Worm (Caenorhabditis elegans): ENCODE measurements around the gene C49F8.1.

Gene C49F8.1

ce11 chrX:13348417-13348816 lies 16.4 kb downstream of the C49F8.1 start:
- TF ChIP-seq pqm-1 (tag; optimal IDR thresholded peaks at IDR 0.05), result no peak
- no peak for TF ChIP-seq aly-2 (tag; optimal IDR thresholded peaks at IDR 0.05)
- TF ChIP-seq fkh-10 (GFP tag; optimal IDR thresholded peaks at IDR 0.05), result no peak
- no peak for TF ChIP-seq jun-1 (tag; optimal IDR thresholded peaks at IDR 0.05)
- no peak for TF ChIP-seq nhr-76 (tag; optimal IDR thresholded peaks at IDR 0.05)
- TF ChIP-seq ztf-4 (tag; optimal IDR thresholded peaks at IDR 0.05), result peak; percentile 7
- TF ChIP-seq fkh-4 (tag; optimal IDR thresholded peaks at IDR 0.05; ENCODE audit: borderline replicate concordance), result no peak
- TF ChIP-seq unc-62 (GFP tag; optimal IDR thresholded peaks at IDR 0.05), result no peak
- TF ChIP-seq swsn-7 (tag; optimal IDR thresholded peaks at IDR 0.05), result no peak
- TF ChIP-seq nhr-12 (tag; optimal IDR thresholded peaks at IDR 0.05), result no peak
- TF ChIP-seq Y116A8C.19 (tag; optimal IDR thresholded peaks at IDR 0.05; ENCODE audit: borderline replicate concordance), result no peak
- no peak for TF ChIP-seq nhr-28 (tag; optimal IDR thresholded peaks at IDR 0.05)
- TF ChIP-seq mep-1 (tag; optimal IDR thresholded peaks at IDR 0.05), result no peak
- no peak for TF ChIP-seq pag-3 (tag; optimal IDR thresholded peaks at IDR 0.05; ENCODE audit: borderline replicate concordance, insufficient read depth)
- TF ChIP-seq sptf-1 (tag; optimal IDR thresholded peaks at IDR 0.05), result no peak
- peak; percentile 97 for TF ChIP-seq nhr-19 (GFP tag; conservative IDR thresholded peaks at IDR 0.05)
- TF ChIP-seq C16A3.4 (tag; optimal IDR thresholded peaks at IDR 0.05), result peak; percentile 64
- TF ChIP-seq nhr-90 (tag; optimal IDR thresholded peaks at IDR 0.05; ENCODE audit: poor library complexity), result peak; percentile 84
- no peak for TF ChIP-seq sup-37 (GFP tag; optimal IDR thresholded peaks at IDR 0.05)
- peak; percentile 62 for TF ChIP-seq nhr-47 (tag; optimal IDR thresholded peaks at IDR 0.05)
- TF ChIP-seq ceh-8 (GFP tag; optimal IDR thresholded peaks at IDR 0.05), result no peak
- no peak for TF ChIP-seq nhr-84 (tag; optimal IDR thresholded peaks at IDR 0.05)
- no peak for TF ChIP-seq ama-1 (optimal IDR thresholded peaks at IDR 0.05)
- TF ChIP-seq mab-9 (GFP tag; IDR thresholded peaks at IDR 0.05), result no peak
- peak; percentile 71 for TF ChIP-seq blmp-1 (tag; optimal IDR thresholded peaks at IDR 0.05)
- peak; percentile 94 for TF ChIP-seq nhr-71 (tag; optimal IDR thresholded peaks at IDR 0.05)
- no peak for TF ChIP-seq nhr-11 (tag; optimal IDR thresholded peaks at IDR 0.05)
- no peak for TF ChIP-seq zag-1 (tag; optimal IDR thresholded peaks at IDR 0.05)
- no peak for TF ChIP-seq unc-86 (tag; optimal IDR thresholded peaks at IDR 0.05)
- no peak for TF ChIP-seq sox-4 (tag; optimal IDR thresholded peaks at IDR 0.05)
- TF ChIP-seq alr-1 (tag; optimal IDR thresholded peaks at IDR 0.05; ENCODE audit: borderline replicate concordance), result no peak
- TF ChIP-seq efl-1 (optimal IDR thresholded peaks at IDR 0.05), result no peak
- TF ChIP-seq efl-1 (GFP tag; optimal IDR thresholded peaks at IDR 0.05 in 1 of 2), result no peak
- peak in 5 of 6 experiments; percentile 22 to 96 (median 69) for TF ChIP-seq elt-3 (tag; optimal IDR thresholded peaks at IDR 0.05)
- no peak for TF ChIP-seq ets-5 (GFP tag; IDR thresholded peaks at IDR 0.05)
- no peak for TF ChIP-seq aha-1 (tag; optimal IDR thresholded peaks at IDR 0.05)
- TF ChIP-seq pax-3 (tag; optimal IDR thresholded peaks at IDR 0.05), result no peak
- TF ChIP-seq lin-39 (tag; optimal IDR thresholded peaks at IDR 0.05), result no peak
- no peak for TF ChIP-seq ceh-90 (tag; optimal IDR thresholded peaks at IDR 0.05)
- no peak for TF ChIP-seq C34B4.2 (tag; optimal IDR thresholded peaks at IDR 0.05)
- TF ChIP-seq ztf-11 (tag; optimal IDR thresholded peaks at IDR 0.05), result no peak
- TF ChIP-seq elt-2 (tag; optimal IDR thresholded peaks at IDR 0.05), result peak; percentile 59
- no peak for TF ChIP-seq unc-30 (tag; optimal IDR thresholded peaks at IDR 0.05)
- TF ChIP-seq dpl-1 (GFP tag; optimal IDR thresholded peaks at IDR 0.05), result no peak
- TF ChIP-seq rnt-1 (tag; optimal IDR thresholded peaks at IDR 0.05), result peak; percentile 11
- no peak for TF ChIP-seq vab-15 (tag; optimal IDR thresholded peaks at IDR 0.05)
- peak; percentile 82 for TF ChIP-seq tbx-2 (tag; optimal IDR thresholded peaks at IDR 0.05)
- no peak for TF ChIP-seq hlh-17 (GFP tag; optimal IDR thresholded peaks at IDR 0.05; ENCODE audit: borderline replicate concordance)
- no peak for TF ChIP-seq egl-27 (tag; optimal IDR thresholded peaks at IDR 0.05)
- no peak for TF ChIP-seq fos-1 (tag; optimal IDR thresholded peaks at IDR 0.05)
- no peak for TF ChIP-seq dsc-1 (tag; optimal IDR thresholded peaks at IDR 0.05)
- no peak for TF ChIP-seq ceh-63 (GFP tag; optimal IDR thresholded peaks at IDR 0.05)
- TF ChIP-seq ces-1 (GFP tag; optimal IDR thresholded peaks at IDR 0.05), result no peak
- TF ChIP-seq isw-1 (GFP tag; IDR thresholded peaks at IDR 0.05), result no peak

Measured in whole organism, L1 larva.